Fruit fly (Drosophila melanogaster) whole organism, embryonic: ENCODE measurements around the gene CG6791.
A peak's percentile ranks its signal among the peaks of the same experiment; 100 is the strongest.

Experiments
- Antp ChIP-seq: fragments of 200-800 bp; sonication (Bioruptor generic); optimal IDR thresholded peaks from 3 replicates; lab custom pipeline; 2016; ENCODE audit warnings: missing biosample characterization, missing genetic modification characterization
- Bgb ChIP-seq: fragments of 200-800 bp; sonication (Bioruptor generic); IDR thresholded peaks from 2 replicates; pipeline ENCODE4 v1.3.6; 2022; ENCODE audit warnings: missing biosample characterization, missing genetic modification characterization; ENCODE audit not compliant: partially characterized antibody
- CG12104 ChIP-seq: fragments of 200-800 bp; sonication (Bioruptor generic); optimal IDR thresholded peaks from 3 replicates; lab custom pipeline; 2016; ENCODE audit warnings: missing biosample characterization, missing genetic modification characterization
- CG15011 ChIP-seq: fragments of 200-800 bp; sonication (Bioruptor generic); optimal IDR thresholded peaks from 3 replicates; lab custom pipeline; 2018; ENCODE audit warnings: missing biosample characterization, mild to moderate bottlenecking, missing genetic modification characterization
- CG1647 ChIP-seq: fragments of 200-800 bp; sonication (Bioruptor generic); optimal IDR thresholded peaks from 3 replicates; lab custom pipeline; 2016; ENCODE audit warnings: missing biosample characterization, missing genetic modification characterization
- CG17328 ChIP-seq: fragments of 200-800 bp; sonication (Bioruptor generic); IDR thresholded peaks from 2 replicates; pipeline ENCODE4 v1.3.6; 2022; ENCODE audit warnings: missing biosample characterization, missing genetic modification characterization
- CG2120 ChIP-seq: fragments of 200-800 bp; sonication (Bioruptor generic); optimal IDR thresholded peaks from 3 replicates; lab custom pipeline; 2016; ENCODE audit warnings: missing biosample characterization, missing genetic modification characterization
- CG32767 ChIP-seq: fragments of 200-800 bp; sonication (Bioruptor generic); IDR thresholded peaks from 2 replicates; pipeline ENCODE4 v1.3.6; 2022; ENCODE audit warnings: missing biosample characterization, missing genetic modification characterization
- CG34422 ChIP-seq: fragments of 200-800 bp; sonication (Bioruptor generic); IDR thresholded peaks from 3 replicates; pipeline ENCODE4 v1.3.6; 2022; ENCODE audit warnings: missing biosample characterization, missing genetic modification characterization
- CG3847 ChIP-seq: fragments of 200-800 bp; sonication (Bioruptor generic); IDR thresholded peaks from 2 replicates; pipeline ENCODE4 v1.3.6; 2022; ENCODE audit warnings: missing biosample characterization, missing genetic modification characterization
- CG6175 ChIP-seq: fragments of 200-800 bp; sonication (Bioruptor generic); IDR thresholded peaks from 3 replicates; pipeline ENCODE4 v1.3.6; 2022; ENCODE audit warnings: missing biosample characterization, missing genetic modification characterization
- CG6813 ChIP-seq: fragments of 200-800 bp; sonication (Bioruptor generic); optimal IDR thresholded peaks from 2 replicates; lab custom pipeline; 2017; ENCODE audit warnings: missing biosample characterization, missing genetic modification characterization, mild to moderate bottlenecking, moderate library complexity, missing genetic modification reagents
- CG6854 ChIP-seq: fragments of 200-800 bp; sonication (Bioruptor generic); optimal IDR thresholded peaks from 3 replicates; lab custom pipeline; 2017; ENCODE audit warnings: missing biosample characterization, mild to moderate bottlenecking, missing genetic modification characterization
- CG7271 ChIP-seq: fragments of 200-800 bp; sonication (Bioruptor generic); optimal IDR thresholded peaks from 2 replicates; lab custom pipeline; 2018; ENCODE audit warnings: missing biosample characterization, mild to moderate bottlenecking, missing genetic modification characterization, moderate library complexity
- CG8388 ChIP-seq: fragments of 200-800 bp; sonication (Bioruptor generic); optimal IDR thresholded peaks from 2 replicates; lab custom pipeline; 2019; ENCODE audit warnings: missing biosample characterization, mild to moderate bottlenecking, missing genetic modification characterization, moderate library complexity
- CG9876 ChIP-seq: fragments of 200-800 bp; sonication (Bioruptor generic); optimal IDR thresholded peaks from 2 replicates; lab custom pipeline; 2016; ENCODE audit warnings: missing biosample characterization, missing genetic modification characterization
- CoRest ChIP-seq: fragments of 200-800 bp; sonication (Bioruptor generic); optimal IDR thresholded peaks from 3 replicates; lab custom pipeline; 2018; ENCODE audit warnings: missing biosample characterization, mild to moderate bottlenecking, missing genetic modification characterization, moderate library complexity
- Hey ChIP-seq: fragments of 200-800 bp; sonication (Bioruptor generic); optimal IDR thresholded peaks from 3 replicates; lab custom pipeline; 2018; ENCODE audit warnings: missing biosample characterization, mild to moderate bottlenecking, missing genetic modification characterization
- Kr ChIP-seq: fragments of 200-800 bp; sonication (Bioruptor generic); optimal IDR thresholded peaks from 2 replicates; lab custom pipeline; 2017; ENCODE audit warnings: missing biosample characterization, mild to moderate bottlenecking, missing genetic modification characterization
- Med ChIP-seq: fragments of 200-800 bp; sonication (Bioruptor generic); peaks from one replicate; lab custom pipeline; 2016; ENCODE audit warnings: missing biosample characterization, missing genetic modification characterization, mild to moderate bottlenecking, inconsistent platforms, moderate library complexity
- PHDP ChIP-seq: fragments of 200-800 bp; sonication (Bioruptor generic); optimal IDR thresholded peaks from 3 replicates; lab custom pipeline; 2018; ENCODE audit warnings: missing biosample characterization, mild to moderate bottlenecking, missing genetic modification characterization, moderate library complexity
- Sin3A ChIP-seq: fragments of >200 bp; optimal IDR thresholded peaks from 2 replicates; lab custom pipeline; 2018
- Six4 ChIP-seq: fragments of 200-800 bp; sonication (Bioruptor generic); optimal IDR thresholded peaks from 2 replicates; lab custom pipeline; 2016; ENCODE audit warnings: missing biosample characterization, missing genetic modification characterization
- Sry-β ChIP-seq: fragments of 200-800 bp; sonication (Bioruptor generic); optimal IDR thresholded peaks from 2 replicates; lab custom pipeline; 2018; ENCODE audit warnings: missing biosample characterization, mild to moderate bottlenecking, missing genetic modification characterization, moderate library complexity
- Tbp ChIP-seq: fragments of >200 bp; optimal IDR thresholded peaks from 2 replicates; lab custom pipeline; 2018; ENCODE audit warnings: missing biosample characterization, missing genetic modification characterization
- aop ChIP-seq: fragments of 200-800 bp; sonication (Bioruptor generic); IDR thresholded peaks from 2 replicates; pipeline ENCODE4 v1.3.6; 2022; ENCODE audit warnings: missing biosample characterization, missing genetic modification characterization
- bsh ChIP-seq, 2 experiments: fragments of 200-800 bp; sonication (Bioruptor generic); optimal IDR thresholded peaks; 2 replicates each; lab custom pipeline; 2017 to 2018; ENCODE audit warnings: mild to moderate bottlenecking in 2 of 2, missing biosample characterization in 2 of 2, missing genetic modification characterization in 2 of 2, moderate library complexity in 1 of 2
- cg ChIP-seq: fragments of 200-800 bp; sonication (Bioruptor generic); optimal IDR thresholded peaks from 3 replicates; lab custom pipeline; 2019; ENCODE audit warnings: missing biosample characterization, mild to moderate bottlenecking, missing genetic modification characterization, moderate library complexity
- chif ChIP-seq, 2 experiments: fragments of 200-800 bp; sonication (Bioruptor generic); optimal IDR thresholded peaks; 3 replicates each; lab custom pipeline; 2016; ENCODE audit warnings: missing biosample characterization in 2 of 2, missing genetic modification characterization in 2 of 2
- ci ChIP-seq: fragments of 200-800 bp; sonication (Bioruptor generic); IDR thresholded peaks from 3 replicates; pipeline ENCODE4 v1.3.6; 2022; ENCODE audit warnings: missing biosample characterization, missing genetic modification characterization
- eve ChIP-seq, 2 experiments: fragments of >200 bp; optimal IDR thresholded peaks; 2 replicates each; lab custom pipeline; 2017; ENCODE audit warnings: missing biosample characterization in 2 of 2, missing genetic modification characterization in 2 of 2
- ewg ChIP-seq: fragments of 200-800 bp; sonication (Bioruptor generic); optimal IDR thresholded peaks from 3 replicates; lab custom pipeline; 2017; ENCODE audit warnings: mild to moderate bottlenecking, missing biosample characterization, missing genetic modification reagents, missing genetic modification characterization
- inv ChIP-seq: fragments of 200-800 bp; sonication (Bioruptor generic); IDR thresholded peaks from 2 replicates; pipeline ENCODE4 v1.3.6; 2022; ENCODE audit warnings: missing biosample characterization, missing genetic modification characterization; ENCODE audit not compliant: partially characterized antibody
- maf-S ChIP-seq: fragments of 200-800 bp; sonication (Bioruptor generic); optimal IDR thresholded peaks from 2 replicates; lab custom pipeline; 2016; ENCODE audit warnings: missing biosample characterization, missing genetic modification characterization
- mirr ChIP-seq: fragments of 200-800 bp; sonication (Bioruptor generic); optimal IDR thresholded peaks from 3 replicates; lab custom pipeline; 2018; ENCODE audit warnings: missing biosample characterization, mild to moderate bottlenecking, missing genetic modification characterization
- nau ChIP-seq: fragments of 200-800 bp; sonication (Bioruptor generic); optimal IDR thresholded peaks from 3 replicates; lab custom pipeline; 2017; ENCODE audit warnings: missing biosample characterization, mild to moderate bottlenecking, missing genetic modification characterization, missing genetic modification reagents
- odd ChIP-seq: fragments of 200-800 bp; sonication (Bioruptor generic); optimal IDR thresholded peaks from 2 replicates; lab custom pipeline; 2017; ENCODE audit warnings: missing biosample characterization, mild to moderate bottlenecking, missing genetic modification characterization
- prd ChIP-seq, 3 experiments: fragments of >200 bp in 2 of 3; fragments of 200-800 bp in 1 of 3; sonication (Bioruptor generic) in 1 of 3; optimal IDR thresholded peaks in 2 of 3; IDR thresholded peaks in 1 of 3; 2 replicates in 2 of 3; 3 replicates in 1 of 3; pipeline versions ENCODE4 v1.3.6 to Lab custom; 2017 to 2022; ENCODE audit warnings: missing biosample characterization in 1 of 3, missing genetic modification characterization in 1 of 3
- pzg ChIP-seq: fragments of 200-800 bp; sonication (Bioruptor generic); optimal IDR thresholded peaks from 3 replicates; lab custom pipeline; 2018; ENCODE audit warnings: missing biosample characterization, mild to moderate bottlenecking, missing genetic modification characterization, moderate library complexity
- ranshi ChIP-seq: fragments of 200-800 bp; sonication (Bioruptor generic); IDR thresholded peaks from 2 replicates; pipeline ENCODE4 v1.3.6; 2022; ENCODE audit warnings: missing biosample characterization, missing genetic modification characterization
- salm ChIP-seq: fragments of 200-800 bp; sonication (Bioruptor generic); optimal IDR thresholded peaks from 2 replicates; lab custom pipeline; 2018; ENCODE audit warnings: missing biosample characterization, mild to moderate bottlenecking, missing genetic modification characterization
- scrt ChIP-seq: fragments of 200-800 bp; sonication (Bioruptor generic); optimal IDR thresholded peaks from 2 replicates; lab custom pipeline; 2018; ENCODE audit warnings: missing biosample characterization, mild to moderate bottlenecking, missing genetic modification characterization, moderate library complexity
- so ChIP-seq: fragments of 200-800 bp; sonication (Bioruptor generic); IDR thresholded peaks from 3 replicates; pipeline ENCODE4 v1.3.6; 2022; ENCODE audit warnings: missing biosample characterization, missing genetic modification characterization
- wdn ChIP-seq: fragments of 200-800 bp; sonication (Bioruptor generic); IDR thresholded peaks from 2 replicates; pipeline ENCODE4 v1.3.6; 2022; ENCODE audit warnings: missing biosample characterization, missing genetic modification characterization
- zen2 ChIP-seq: fragments of 200-800 bp; sonication (Bioruptor generic); IDR thresholded peaks from 3 replicates; pipeline ENCODE4 v1.3.6; 2022; ENCODE audit warnings: missing biosample characterization, missing genetic modification characterization; ENCODE audit not compliant: partially characterized antibody

The CG6791 gene

dm6 chr3R:11564792-11565402 lies 25.0 kb downstream of the CG6791 start (continued):
- TF ChIP-seq CG1647: no peak

- TF ChIP-seq Med (GFP tag; lab: Kevin White, UChicago) (peak; percentile 41), ranshi (GFP tag; lab: Robert Waterston, UW) (0 out of 2 replicates have a peak, but pooled peaks have one; percentile 6), CG2120 (no peak), cg (GFP tag; lab: Kevin White, UChicago) (peak; percentile 12), prd (optimal IDR thresholded peaks at IDR 0.05; lab: Kevin White, UChicago) (no peak), prd (GFP tag; IDR thresholded peaks at IDR 0.05; lab: Robert Waterston, UW) (0 out of 3 replicates have a peak, but pooled peaks have one; percentile 18), inv (GFP tag; lab: Robert Waterston, UW) (peak; percentile 33; the same call in 1 of the 2 replicates), aop (GFP tag; lab: Robert Waterston, UW) (0 out of 2 replicates have a peak, but pooled peaks have one; percentile 7), Tbp (GFP tag; lab: Kevin White, UChicago) (no peak), Bgb (0 out of 2 replicates have a peak, but pooled peaks have one; percentile 12), CG17328 (GFP tag; lab: Robert Waterston, UW) (peak; percentile 10; the same call in 1 of the 2 replicates), scrt (GFP tag; lab: Kevin White, UChicago) (peak; percentile 67), ci (GFP tag; lab: Robert Waterston, UW) (0 out of 3 replicates have a peak, but pooled peaks have one; percentile 11), wdn (GFP tag; lab: Robert Waterston, UW) (0 out of 2 replicates have a peak, but pooled peaks have one; percentile 5), Sry-β (no peak), ewg (peak; percentile 94), nau (GFP tag; lab: Kevin White, UChicago) (no peak), salm (tag; lab: Kevin White, UChicago) (peak; percentile 11), CG6813 (peak; percentile 30), Hey (tag; lab: Kevin White, UChicago) (peak; percentile 53), PHDP (tag; lab: Kevin White, UChicago) (no peak), bsh (GFP tag; optimal IDR thresholded peaks at IDR 0.05; lab: Kevin White, UChicago) (peak in 1 of 2 experiments; percentile 17), CG7271 (tag; lab: Kevin White, UChicago) (no peak), odd (GFP tag; lab: Kevin White, UChicago) (peak; percentile 6), mirr (GFP tag; lab: Kevin White, UChicago) (peak; percentile 12), CG34422 (0 out of 3 replicates have a peak, but pooled peaks have one; percentile 6), CG15011 (GFP tag; lab: Kevin White, UChicago) (no peak)
These were observed 26.8 kb downstream of the CG6791 start for dm6 chr3R:11563147-11563546.

dm6 chr3R:11562326-11563109 lies 27.4 kb downstream of the CG6791 start:
- TF ChIP-seq CG32767 (peak; percentile 68; the same call in 1 of the 2 replicates), CG8388 (GFP tag; lab: Kevin White, UChicago) (peak; percentile 80), so (GFP tag; lab: Robert Waterston, UW) (peak; percentile 88), CG6175 (peak; percentile 85), CG3847 (GFP tag; lab: Robert Waterston, UW) (peak; percentile 89), CG6854 (GFP tag; lab: Kevin White, UChicago) (peak; percentile 90), CG9876 (peak; percentile 69), eve (GFP tag; optimal IDR thresholded peaks at IDR 0.05; lab: Kevin White, UChicago) (peak in 1 of 2 experiments; percentile 94), Six4 (GFP tag; lab: Kevin White, UChicago) (peak; percentile 85), ci (GFP tag; lab: Robert Waterston, UW) (peak; percentile 93), pzg (GFP tag; lab: Kevin White, UChicago) (peak; percentile 9), CG12104 (GFP tag; lab: Kevin White, UChicago) (peak; percentile 92), zen2 (no peak), Antp (GFP tag; lab: Kevin White, UChicago) (peak; percentile 95), Kr (GFP tag; lab: Kevin White, UChicago) (no peak), maf-S (peak; percentile 83), chif (GFP tag; optimal IDR thresholded peaks at IDR 0.05; lab: Kevin White, UChicago) (peak; percentile 81 to 96), CoRest (tag; lab: Kevin White, UChicago) (peak; percentile 87), Sin3A (lab: Kevin White, UChicago) (no peak)
